Worm (Caenorhabditis elegans) whole organism, L4/young adult: Measurements from ENCODE around the gene mms-19.

Source experiments
- W03F9.2 ChIP-seq: fragments of 150-350 bp; optimal IDR thresholded peaks from 2 replicates; lab custom pipeline; 2014; ENCODE audit warnings: missing biosample characterization, missing genetic modification characterization
- dao-5 ChIP-seq: sonication (generic microtip); optimal IDR thresholded peaks from 2 replicates; lab custom pipeline; 2016; ENCODE audit warnings: missing genotype, missing genetic modification characterization, moderate library complexity, missing compliant biosample characterization
- him-1 ChIP-seq: sonication (generic microtip); optimal IDR thresholded peaks from 2 replicates; lab custom pipeline; 2016; ENCODE audit warnings: missing genotype, missing genetic modification reagents, missing genetic modification characterization, missing compliant biosample characterization

Gene mms-19

ce11 chrV:5558590-5558989 lies 44.4 kb downstream of the mms-19 start, which contains the start of gene glb-5:
Gene glb-5 (plus strand): TSS chrV:5558890.
- TF ChIP-seq W03F9.2 (tag; lab: Kevin White, UChicago) = no peak
- TF ChIP-seq him-1 = no peak
- TF ChIP-seq dao-5 = no peak

ce11 chrV:5559882-5560281 lies 45.7 kb downstream of the mms-19 start:
- no peak for TF ChIP-seq dao-5
- no peak for TF ChIP-seq him-1
- TF ChIP-seq W03F9.2 (tag; lab: Kevin White, UChicago) = no peak

- no peak for TF ChIP-seq W03F9.2 (tag; lab: Kevin White, UChicago)
- no peak for TF ChIP-seq him-1
- no peak for TF ChIP-seq dao-5
Observed at ce11 chrV:5567119-5567518, 53.0 kb downstream of the mms-19 start, which contains the start of gene C18C4.7. Gene C18C4.7 (minus strand): TSS chrV:5567219.
